Worm (Caenorhabditis elegans) whole organism, L1 larva: Measurements from ENCODE around the gene ttr-16.

Experiments
- C04F5.9 ChIP-seq: sonication (generic microtip); optimal IDR thresholded peaks from 2 replicates; lab custom pipeline; 2016; ENCODE audit warnings: missing genetic modification characterization, missing compliant biosample characterization
- C34B4.2 ChIP-seq: sonication (generic microtip); optimal IDR thresholded peaks from 2 replicates; lab custom pipeline; 2017; ENCODE audit warnings: mild to moderate bottlenecking, missing genetic modification characterization, missing compliant biosample characterization
- Y116A8C.19 ChIP-seq: sonication (generic microtip); optimal IDR thresholded peaks from 2 replicates; lab custom pipeline; 2016; ENCODE audit warnings: missing compliant biosample characterization, missing genetic modification characterization, borderline replicate concordance
- aha-1 ChIP-seq: fragments of 150-350 bp; optimal IDR thresholded peaks from 2 replicates; lab custom pipeline; 2014; ENCODE audit warnings: missing biosample characterization, missing genetic modification characterization
- alr-1 ChIP-seq: fragments of 200-800 bp; sonication (Bioruptor generic); optimal IDR thresholded peaks from 2 replicates; lab custom pipeline; 2018; ENCODE audit warnings: borderline replicate concordance, mild to moderate bottlenecking, missing genetic modification characterization, missing compliant biosample characterization
- aly-2 ChIP-seq: fragments of 150-350 bp; optimal IDR thresholded peaks from 2 replicates; lab custom pipeline; 2014; ENCODE audit warnings: missing biosample characterization, missing genetic modification characterization
- blmp-1 ChIP-seq: fragments of 150-350 bp; optimal IDR thresholded peaks from 2 replicates; lab custom pipeline; 2014; ENCODE audit warnings: missing biosample characterization, missing genetic modification characterization
- ceh-63 ChIP-seq: fragments of 200-800 bp; sonication (Bioruptor generic); optimal IDR thresholded peaks from 2 replicates; lab custom pipeline; 2018; ENCODE audit warnings: mild to moderate bottlenecking, missing genetic modification characterization, missing compliant biosample characterization
- ceh-8 ChIP-seq: fragments of 200-800 bp; sonication (Bioruptor generic); optimal IDR thresholded peaks from 2 replicates; lab custom pipeline; 2018; ENCODE audit warnings: mild to moderate bottlenecking, missing genetic modification characterization, moderate library complexity, missing compliant biosample characterization
- ceh-90 ChIP-seq: sonication (generic microtip); optimal IDR thresholded peaks from 2 replicates; lab custom pipeline; 2016; ENCODE audit warnings: missing genetic modification characterization, missing compliant biosample characterization
- ces-1 ChIP-seq: fragments of 150-350 bp; optimal IDR thresholded peaks from 2 replicates; lab custom pipeline; 2014; ENCODE audit warnings: missing biosample characterization, missing genetic modification reagents, missing genetic modification characterization
- efl-1 ChIP-seq, 4 experiments: fragments of 150-350 bp; optimal IDR thresholded peaks in 3 of 4; peaks in 1 of 4; 1 replicate in 1 of 4; 2 replicates in 3 of 4; lab custom pipeline; 2014; ENCODE audit warnings: missing biosample characterization in 2 of 4, missing genetic modification characterization in 2 of 4, missing genetic modification reagents in 2 of 4
- egl-27 ChIP-seq, 2 experiments: fragments of 150-350 bp in 1 of 2; sonication (generic microtip); optimal IDR thresholded peaks; 3 replicates each; lab custom pipeline; 2017 to 2018; ENCODE audit warnings: missing biosample characterization in 2 of 2, missing genetic modification characterization in 2 of 2, missing genetic modification reagents in 2 of 2
- elt-2 ChIP-seq: sonication (generic microtip); optimal IDR thresholded peaks from 2 replicates; lab custom pipeline; 2016; ENCODE audit warnings: missing genetic modification characterization, mild to moderate bottlenecking, inconsistent platforms, missing compliant biosample characterization, missing genetic modification reagents
- elt-3 ChIP-seq, 6 experiments: fragments of 150-350 bp in 1 of 6; sonication (generic microtip); optimal IDR thresholded peaks; 2 replicates each; lab custom pipeline; 2017 to 2018; ENCODE audit warnings: missing biosample characterization in 6 of 6, missing genetic modification characterization in 6 of 6, inconsistent platforms in 1 of 6
- ets-5 ChIP-seq: fragments of 200-800 bp; sonication (Bioruptor generic); IDR thresholded peaks from 2 replicates; pipeline ENCODE4 v1.3.6; 2022; ENCODE audit warnings: missing genetic modification characterization, missing compliant biosample characterization
- fkh-10 ChIP-seq: sonication (generic microtip); optimal IDR thresholded peaks from 2 replicates; lab custom pipeline; 2017; ENCODE audit warnings: missing biosample characterization, missing genetic modification reagents, missing genetic modification characterization
- fos-1 ChIP-seq: fragments of 150-350 bp; optimal IDR thresholded peaks from 2 replicates; lab custom pipeline; 2014; ENCODE audit warnings: missing biosample characterization, missing genetic modification characterization
- grh-1 ChIP-seq: fragments of 200-800 bp; sonication (Bioruptor generic); IDR thresholded peaks from 2 replicates; pipeline ENCODE4 v1.3.6; 2022; ENCODE audit warnings: missing genetic modification reagents, missing genetic modification characterization, missing compliant biosample characterization
- hlh-17 ChIP-seq: fragments of 200-800 bp; sonication (Bioruptor generic); optimal IDR thresholded peaks from 2 replicates; lab custom pipeline; 2018; ENCODE audit warnings: missing genetic modification characterization, mild to moderate bottlenecking, missing compliant biosample characterization, moderate library complexity, borderline replicate concordance
- hlh-4 ChIP-seq: sonication (generic microtip); optimal IDR thresholded peaks from 2 replicates; lab custom pipeline; 2016; ENCODE audit warnings: mild to moderate bottlenecking, missing genetic modification characterization, missing compliant biosample characterization
- hpl-2 ChIP-seq: fragments of 150-350 bp; optimal IDR thresholded peaks from 2 replicates; lab custom pipeline; 2014; ENCODE audit warnings: missing biosample characterization, missing genetic modification reagents, missing genetic modification characterization
- isw-1 ChIP-seq: fragments of 200-800 bp; sonication (Bioruptor generic); IDR thresholded peaks from 2 replicates; pipeline ENCODE4 v1.3.6; 2022; ENCODE audit warnings: missing genetic modification characterization, missing compliant biosample characterization
- lin-13 ChIP-seq: fragments of 150-350 bp; optimal IDR thresholded peaks from 2 replicates; lab custom pipeline; 2014; ENCODE audit warnings: missing biosample characterization, missing genetic modification reagents, missing genetic modification characterization
- lin-15B ChIP-seq: fragments of 150-350 bp; sonication (generic microtip); optimal IDR thresholded peaks from 3 replicates; lab custom pipeline; 2014; ENCODE audit warnings: missing biosample characterization, missing genetic modification characterization
- lin-39 ChIP-seq: fragments of 150-350 bp; optimal IDR thresholded peaks from 2 replicates; lab custom pipeline; 2014; ENCODE audit warnings: missing biosample characterization, missing genetic modification reagents, missing genetic modification characterization
- mab-9 ChIP-seq: fragments of 200-800 bp; sonication (Bioruptor generic); IDR thresholded peaks from 2 replicates; pipeline ENCODE4 v1.3.6; 2022; ENCODE audit warnings: missing genetic modification reagents, missing genetic modification characterization, missing compliant biosample characterization
- mdl-1 ChIP-seq, 2 experiments: fragments of 150-350 bp; optimal IDR thresholded peaks; 2 replicates each; lab custom pipeline; 2014 to 2017; ENCODE audit warnings: missing biosample characterization in 2 of 2, missing genetic modification characterization in 2 of 2, inconsistent platforms in 1 of 2
- mef-2 ChIP-seq: fragments of 150-350 bp; optimal IDR thresholded peaks from 2 replicates; lab custom pipeline; 2014; ENCODE audit warnings: missing biosample characterization, missing genetic modification characterization
- nhr-19 ChIP-seq: fragments of 200-800 bp; sonication (Bioruptor generic); conservative IDR thresholded peaks from 2 replicates; pipeline ENCODE4 v1.3.6; 2022; ENCODE audit warnings: missing genetic modification characterization, missing compliant biosample characterization
- nhr-20 ChIP-seq: sonication (generic microtip); optimal IDR thresholded peaks from 2 replicates; lab custom pipeline; 2016; ENCODE audit warnings: mild to moderate bottlenecking, missing genetic modification characterization, missing compliant biosample characterization
- nhr-237 ChIP-seq: fragments of 150-350 bp; optimal IDR thresholded peaks from 2 replicates; lab custom pipeline; 2014; ENCODE audit warnings: missing biosample characterization, missing genetic modification characterization
- nhr-28 ChIP-seq: fragments of 150-350 bp; optimal IDR thresholded peaks from 2 replicates; lab custom pipeline; 2014; ENCODE audit warnings: missing biosample characterization, missing genetic modification characterization
- nhr-71 ChIP-seq: sonication (generic microtip); optimal IDR thresholded peaks from 2 replicates; lab custom pipeline; 2016; ENCODE audit warnings: mild to moderate bottlenecking, missing genetic modification characterization, moderate library complexity, missing compliant biosample characterization
- nhr-76 ChIP-seq: sonication (generic microtip); optimal IDR thresholded peaks from 2 replicates; lab custom pipeline; 2017; ENCODE audit warnings: missing biosample characterization, missing genetic modification characterization
- nhr-77 ChIP-seq: fragments of 150-350 bp; optimal IDR thresholded peaks from 2 replicates; lab custom pipeline; 2014; ENCODE audit warnings: missing biosample characterization, missing genetic modification characterization
- nhr-84 ChIP-seq: sonication (generic microtip); optimal IDR thresholded peaks from 2 replicates; lab custom pipeline; 2017; ENCODE audit warnings: missing biosample characterization, missing genetic modification characterization
- pag-3 ChIP-seq: sonication (generic microtip); optimal IDR thresholded peaks from 2 replicates; lab custom pipeline; 2017; ENCODE audit warnings: missing genetic modification characterization, mild to moderate bottlenecking, missing compliant biosample characterization, antibody characterized with exemption, borderline replicate concordance; ENCODE audit not compliant: insufficient read depth
- pax-3 ChIP-seq: fragments of 200-800 bp; sonication (Bioruptor generic); optimal IDR thresholded peaks from 2 replicates; lab custom pipeline; 2018; ENCODE audit warnings: mild to moderate bottlenecking, missing genetic modification characterization, moderate library complexity, missing compliant biosample characterization
- pqm-1 ChIP-seq: sonication (generic microtip); optimal IDR thresholded peaks from 3 replicates; lab custom pipeline; 2017; ENCODE audit warnings: missing biosample characterization, missing genetic modification characterization
- skn-1 ChIP-seq: fragments of 150-350 bp; optimal IDR thresholded peaks from 2 replicates; lab custom pipeline; 2014; ENCODE audit warnings: missing biosample characterization, missing genetic modification characterization
- sox-4 ChIP-seq: sonication (generic microtip); optimal IDR thresholded peaks from 2 replicates; lab custom pipeline; 2016; ENCODE audit warnings: missing genetic modification characterization, missing compliant biosample characterization
- sup-37 ChIP-seq: fragments of 200-800 bp; sonication (Bioruptor generic); optimal IDR thresholded peaks from 2 replicates; lab custom pipeline; 2018; ENCODE audit warnings: mild to moderate bottlenecking, missing genetic modification characterization, missing compliant biosample characterization
- swsn-7 ChIP-seq: sonication (generic microtip); optimal IDR thresholded peaks from 2 replicates; lab custom pipeline; 2016; ENCODE audit warnings: missing genetic modification characterization, missing compliant biosample characterization
- tlp-1 ChIP-seq: fragments of 150-350 bp; optimal IDR thresholded peaks from 2 replicates; lab custom pipeline; 2014; ENCODE audit warnings: missing biosample characterization, missing genetic modification characterization
- unc-30 ChIP-seq: sonication (generic microtip); optimal IDR thresholded peaks from 2 replicates; lab custom pipeline; 2017; ENCODE audit warnings: missing biosample characterization, missing genetic modification characterization
- unc-62 ChIP-seq: fragments of 150-350 bp; optimal IDR thresholded peaks from 2 replicates; lab custom pipeline; 2014; ENCODE audit warnings: missing biosample characterization, missing genetic modification reagents, missing genetic modification characterization
- unc-86 ChIP-seq: sonication (generic microtip); optimal IDR thresholded peaks from 2 replicates; lab custom pipeline; 2016; ENCODE audit warnings: missing genetic modification characterization, missing compliant biosample characterization
- unc-98 ChIP-seq: fragments of 200-800 bp; sonication (Bioruptor generic); IDR thresholded peaks from 2 replicates; pipeline ENCODE4 v1.3.6; 2022; ENCODE audit warnings: missing genetic modification characterization, missing compliant biosample characterization
- vab-15 ChIP-seq: sonication (generic microtip); optimal IDR thresholded peaks from 2 replicates; lab custom pipeline; 2017; ENCODE audit warnings: missing genotype, mild to moderate bottlenecking, missing genetic modification characterization, missing compliant biosample characterization
- zip-4 ChIP-seq: fragments of 200-800 bp; sonication (Bioruptor generic); optimal IDR thresholded peaks from 2 replicates; lab custom pipeline; 2018; ENCODE audit warnings: mild to moderate bottlenecking, missing genetic modification characterization, moderate library complexity, missing compliant biosample characterization
- ztf-4 ChIP-seq: fragments of 150-350 bp; optimal IDR thresholded peaks from 2 replicates; lab custom pipeline; 2014; ENCODE audit warnings: missing biosample characterization, missing genetic modification characterization

Gene ttr-16

ce11 chrIV:11110995-11111619 is 47.2 kb upstream of the ttr-16 start, which contains the start of gene rps-5 (continued):
- TF ChIP-seq elt-2 (tag; lab: Kevin White, UChicago) (peak; percentile 12), mdl-1 (tag; optimal IDR thresholded peaks at IDR 0.05; lab: Kevin White, UChicago) (peak in 1 of 2 experiments; percentile 50), aha-1 (tag; lab: Kevin White, UChicago) (no peak), pqm-1 (no peak), blmp-1 (peak; percentile 54), ceh-63 (GFP tag; lab: Kevin White, UChicago) (no peak), nhr-76 (tag; lab: Kevin White, UChicago) (no peak), pax-3 (no peak), vab-15 (tag; lab: Kevin White, UChicago) (no peak), alr-1 (no peak), nhr-19 (GFP tag; lab: Robert Waterston, UW) (peak; percentile 66), unc-62 (GFP tag; lab: Kevin White, UChicago) (no peak), lin-15B (peak; percentile 25), unc-98 (GFP tag; lab: Robert Waterston, UW) (no peak), lin-13 (GFP tag; lab: Kevin White, UChicago) (peak; percentile 3), C34B4.2 (tag; lab: Kevin White, UChicago) (no peak), sup-37 (no peak), nhr-77 (tag; lab: Kevin White, UChicago) (peak; percentile 36), nhr-71 (tag; lab: Kevin White, UChicago) (peak; percentile 80), ceh-8 (no peak), ets-5 (GFP tag; lab: Robert Waterston, UW) (no peak), unc-86 (tag; lab: Kevin White, UChicago) (peak; percentile 22), nhr-237 (tag; lab: Kevin White, UChicago) (no peak), skn-1 (tag; lab: Kevin White, UChicago) (peak; percentile 44), ceh-90 (tag; lab: Kevin White, UChicago) (no peak), efl-1 (optimal IDR thresholded peaks at IDR 0.05; lab: Kevin White, UChicago) (peak; percentile 79 to 89), efl-1 (GFP tag; optimal IDR thresholded peaks at IDR 0.05 in 1 of 2; lab: Kevin White, UChicago) (peak; percentile 84 to 99), mab-9 (GFP tag; lab: Robert Waterston, UW) (no peak), isw-1 (GFP tag; lab: Robert Waterston, UW) (peak; percentile 58), tlp-1 (tag; lab: Kevin White, UChicago) (no peak), nhr-20 (tag; lab: Kevin White, UChicago) (peak; percentile 59), hlh-17 (GFP tag; lab: Kevin White, UChicago) (no peak), nhr-84 (tag; lab: Kevin White, UChicago) (no peak), grh-1 (GFP tag; lab: Robert Waterston, UW) (no peak), zip-4 (no peak), ces-1 (GFP tag; lab: Kevin White, UChicago) (no peak), sox-4 (no peak), nhr-28 (tag; lab: Kevin White, UChicago) (no peak), aly-2 (tag; lab: Kevin White, UChicago) (no peak), lin-39 (tag; lab: Kevin White, UChicago) (no peak), C04F5.9 (tag; lab: Kevin White, UChicago) (no peak), fkh-10 (no peak), Y116A8C.19 (tag; lab: Kevin White, UChicago) (no peak), fos-1 (tag; lab: Kevin White, UChicago) (peak; percentile 52), hpl-2 (no peak), swsn-7 (tag; lab: Kevin White, UChicago) (peak; percentile 61), unc-30 (tag; lab: Kevin White, UChicago) (no peak), pag-3 (tag; lab: Kevin White, UChicago) (no peak), ztf-4 (tag; lab: Kevin White, UChicago) (no peak), egl-27 (tag; optimal IDR thresholded peaks at IDR 0.05; lab: Kevin White, UChicago) (no peak), elt-3 (tag; optimal IDR thresholded peaks at IDR 0.05; lab: Kevin White, UChicago) (peak in 1 of 6 experiments; percentile 11), hlh-4 (no peak), mef-2 (tag; lab: Kevin White, UChicago) (no peak)
